Worm (Caenorhabditis elegans) whole organism, L4 larva: ENCODE results near the gene C17C3.5.

Experiments
- ZK546.5 ChIP-seq, 2 experiments: sonication (generic microtip); optimal IDR thresholded peaks; 2 replicates each; lab custom pipeline; 2017; ENCODE audit warnings: missing biosample characterization in 2 of 2, missing genetic modification characterization in 2 of 2
- ama-1 ChIP-seq: fragments of 150-350 bp; optimal IDR thresholded peaks from 2 replicates; lab custom pipeline; 2014; ENCODE audit warnings: inconsistent platforms, mixed read lengths
- dve-1 ChIP-seq: sonication (generic microtip); optimal IDR thresholded peaks from 2 replicates; lab custom pipeline; 2017; ENCODE audit warnings: antibody characterized with exemption, mild to moderate bottlenecking, missing genetic modification characterization, missing compliant biosample characterization; ENCODE audit not compliant: insufficient read depth
- hlh-11 ChIP-seq: fragments of 200-800 bp; sonication (Bioruptor generic); optimal IDR thresholded peaks from 2 replicates; lab custom pipeline; 2018; ENCODE audit warnings: mild to moderate bottlenecking, missing genetic modification characterization, missing compliant biosample characterization
- lin-39 ChIP-seq: fragments of 150-350 bp; optimal IDR thresholded peaks from 2 replicates; lab custom pipeline; 2014; ENCODE audit warnings: missing biosample characterization, missing genetic modification reagents, missing genetic modification characterization
- lir-3 ChIP-seq: sonication (generic microtip); optimal IDR thresholded peaks from 2 replicates; lab custom pipeline; 2016; ENCODE audit warnings: mild to moderate bottlenecking, missing genetic modification characterization, missing compliant biosample characterization
- mdl-1 ChIP-seq, 2 experiments: fragments of 150-350 bp in 1 of 2; sonication (generic microtip) in 1 of 2; optimal IDR thresholded peaks; 2 replicates each; lab custom pipeline; 2014 to 2017; ENCODE audit warnings: missing biosample characterization in 2 of 2, missing genetic modification characterization in 2 of 2
- mdt-29 ChIP-seq: fragments of 200-800 bp; sonication (Bioruptor generic); IDR thresholded peaks from 2 replicates; pipeline ENCODE4 v1.3.6; 2022; ENCODE audit warnings: missing genetic modification reagents, missing genetic modification characterization, missing compliant biosample characterization
- mxl-2 ChIP-seq: fragments of 200-800 bp; sonication (Bioruptor generic); conservative IDR thresholded peaks from 2 replicates; pipeline ENCODE4 v1.3.6; 2022; ENCODE audit warnings: missing genetic modification reagents, missing genetic modification characterization, missing compliant biosample characterization
- nhr-11 ChIP-seq: fragments of 150-350 bp; optimal IDR thresholded peaks from 2 replicates; lab custom pipeline; 2014; ENCODE audit warnings: missing biosample characterization, missing genetic modification characterization
- unc-62 ChIP-seq, 3 experiments: fragments of 150-350 bp in 1 of 3; sonication (generic microtip); optimal IDR thresholded peaks in 2 of 3; peaks in 1 of 3; 1 replicate in 1 of 3; 2 replicates in 2 of 3; lab custom pipeline; 2014 to 2017; ENCODE audit warnings: missing biosample characterization in 3 of 3, missing genetic modification characterization in 3 of 3, missing genetic modification reagents in 3 of 3, missing genotype in 1 of 3
- ztf-11 ChIP-seq: fragments of 150-350 bp; optimal IDR thresholded peaks from 2 replicates; lab custom pipeline; 2014; ENCODE audit warnings: missing biosample characterization, missing genetic modification characterization

- TF ChIP-seq mxl-2 (GFP tag; lab: Robert Waterston, UW) (peak; percentile 60; the same call in 1 of the 2 replicates), ama-1 (lab: Kevin White, UChicago) (peak; percentile 99), ZK546.5 (tag; optimal IDR thresholded peaks at IDR 0.05; lab: Kevin White, UChicago) (no peak), lin-39 (no peak), hlh-11 (tag; lab: Kevin White, UChicago) (peak; percentile 77), dve-1 (tag; lab: Kevin White, UChicago) (peak; percentile 96), lir-3 (tag; lab: Kevin White, UChicago) (no peak), nhr-11 (tag; lab: Kevin White, UChicago) (peak; percentile 62), unc-62 (GFP tag; optimal IDR thresholded peaks at IDR 0.05 in 1 of 2; lab: Kevin White, UChicago) (peak in 1 of 2 experiments; percentile 95), unc-62 (tag; optimal IDR thresholded peaks at IDR 0.05; lab: Kevin White, UChicago) (no peak), ztf-11 (no peak), mdt-29 (GFP tag; lab: Robert Waterston, UW) (peak; percentile 97), mdl-1 (tag; optimal IDR thresholded peaks at IDR 0.05; lab: Kevin White, UChicago) (peak in 1 of 2 experiments; percentile 45)
Observed at ce11 chrII:5544145-5544515, 7.5 kb upstream of the C17C3.5 start.
